Fruit fly (Drosophila melanogaster) whole organism, embryonic: Measurements from ENCODE around the gene CG31431.
A peak's percentile ranks its signal among the peaks of the same experiment; 100 is the strongest.

ENCODE experiments used
- Ada2b ChIP-seq: fragments of 200-800 bp; sonication (Bioruptor generic); IDR thresholded peaks from 2 replicates; pipeline ENCODE4 v1.3.6; 2022; ENCODE audit warnings: missing biosample characterization, missing genetic modification characterization
- CG10654 ChIP-seq: fragments of 200-800 bp; sonication (Bioruptor generic); optimal IDR thresholded peaks from 2 replicates; lab custom pipeline; 2016; ENCODE audit warnings: missing biosample characterization, missing genetic modification characterization
- CG11504 ChIP-seq: fragments of 200-800 bp; sonication (Bioruptor generic); optimal IDR thresholded peaks from 3 replicates; lab custom pipeline; 2019; ENCODE audit warnings: missing biosample characterization, mild to moderate bottlenecking, missing genetic modification characterization, moderate library complexity
- CG13894 ChIP-seq: fragments of 200-800 bp; sonication (Bioruptor generic); optimal IDR thresholded peaks from 3 replicates; lab custom pipeline; 2018; ENCODE audit warnings: missing biosample characterization, mild to moderate bottlenecking, missing genetic modification characterization, moderate library complexity
- CG14441 ChIP-seq: fragments of 200-800 bp; sonication (Bioruptor generic); IDR thresholded peaks from 2 replicates; pipeline ENCODE4 v1.3.6; 2022; ENCODE audit warnings: missing biosample characterization, missing genetic modification characterization
- CG17361 ChIP-seq: fragments of 200-800 bp; sonication (Bioruptor generic); IDR thresholded peaks from 3 replicates; pipeline ENCODE4 v1.3.6; 2022; ENCODE audit warnings: missing biosample characterization, missing genetic modification characterization
- CG17385 ChIP-seq: fragments of 200-800 bp; sonication (Bioruptor generic); optimal IDR thresholded peaks from 3 replicates; lab custom pipeline; 2018; ENCODE audit warnings: missing biosample characterization, mild to moderate bottlenecking, missing genetic modification characterization
- CG17568 ChIP-seq: fragments of 200-800 bp; sonication (Bioruptor generic); optimal IDR thresholded peaks from 2 replicates; lab custom pipeline; 2018; ENCODE audit warnings: missing biosample characterization, mild to moderate bottlenecking, missing genetic modification characterization, moderate library complexity
- CG18011 ChIP-seq: fragments of 200-800 bp; sonication (Bioruptor generic); optimal IDR thresholded peaks from 2 replicates; lab custom pipeline; 2017; ENCODE audit warnings: missing biosample characterization, missing genetic modification characterization, mild to moderate bottlenecking, moderate library complexity, missing genotype
- CG31441 ChIP-seq: fragments of 200-800 bp; sonication (Bioruptor generic); IDR thresholded peaks from 2 replicates; pipeline ENCODE4 v1.3.6; 2022; ENCODE audit warnings: missing biosample characterization, missing genetic modification characterization
- CG34422 ChIP-seq: fragments of 200-800 bp; sonication (Bioruptor generic); IDR thresholded peaks from 3 replicates; pipeline ENCODE4 v1.3.6; 2022; ENCODE audit warnings: missing biosample characterization, missing genetic modification characterization
- CG6765 ChIP-seq: fragments of 200-800 bp; sonication (Bioruptor generic); optimal IDR thresholded peaks from 3 replicates; lab custom pipeline; 2017; ENCODE audit warnings: missing biosample characterization, mild to moderate bottlenecking, missing genetic modification characterization
- CG8281 ChIP-seq: fragments of 200-800 bp; sonication (Bioruptor generic); optimal IDR thresholded peaks from 2 replicates; lab custom pipeline; 2018; ENCODE audit warnings: missing biosample characterization, mild to moderate bottlenecking, missing genetic modification characterization, moderate library complexity
- CoRest ChIP-seq: fragments of 200-800 bp; sonication (Bioruptor generic); optimal IDR thresholded peaks from 3 replicates; lab custom pipeline; 2018; ENCODE audit warnings: missing biosample characterization, mild to moderate bottlenecking, missing genetic modification characterization, moderate library complexity
- D ChIP-seq, 2 experiments: fragments of 200-800 bp in 1 of 2; fragments of >200 bp in 1 of 2; sonication (Bioruptor generic) in 1 of 2; optimal IDR thresholded peaks; 2 replicates in 1 of 2; 3 replicates in 1 of 2; lab custom pipeline; 2017; ENCODE audit warnings: mild to moderate bottlenecking in 1 of 2, missing biosample characterization in 1 of 2, missing genetic modification characterization in 1 of 2, missing genetic modification reagents in 1 of 2
- Dip2 ChIP-seq: fragments of 200-800 bp; sonication (Bioruptor generic); IDR thresholded peaks from 2 replicates; pipeline ENCODE4 v1.3.6; 2022; ENCODE audit warnings: missing biosample characterization, missing genetic modification characterization
- ERR ChIP-seq: fragments of 200-800 bp; sonication (Bioruptor generic); optimal IDR thresholded peaks from 2 replicates; lab custom pipeline; 2016; ENCODE audit warnings: missing biosample characterization, missing genetic modification characterization
- Eip74EF ChIP-seq, 2 experiments: fragments of 200-800 bp in 1 of 2; fragments of >200 bp in 1 of 2; sonication (Bioruptor generic) in 1 of 2; optimal IDR thresholded peaks; 2 replicates each; lab custom pipeline; 2017 to 2019; ENCODE audit warnings: missing biosample characterization in 2 of 2, missing genetic modification characterization in 2 of 2, mild to moderate bottlenecking in 1 of 2, moderate library complexity in 1 of 2
- H2.0 ChIP-seq: fragments of 200-800 bp; sonication (Bioruptor generic); IDR thresholded peaks from 2 replicates; pipeline ENCODE4 v1.3.6; 2022; ENCODE audit warnings: missing biosample characterization, missing genetic modification characterization
- HHEX ChIP-seq: fragments of 200-800 bp; sonication (Bioruptor generic); optimal IDR thresholded peaks from 3 replicates; lab custom pipeline; 2017; ENCODE audit warnings: missing biosample characterization, mild to moderate bottlenecking, missing genetic modification characterization, missing genetic modification reagents
- Hand ChIP-seq: fragments of 200-800 bp; sonication (Bioruptor generic); optimal IDR thresholded peaks from 2 replicates; lab custom pipeline; 2017; ENCODE audit warnings: mild to moderate bottlenecking, missing biosample characterization, missing genetic modification reagents, missing genetic modification characterization
- HmgD ChIP-seq: fragments of 200-800 bp; sonication (Bioruptor generic); optimal IDR thresholded peaks from 3 replicates; lab custom pipeline; 2016; ENCODE audit warnings: missing biosample characterization, missing genetic modification characterization
- Hr51 ChIP-seq, 2 experiments: fragments of 200-800 bp; sonication (Bioruptor generic); optimal IDR thresholded peaks; 2 replicates in 1 of 2; 3 replicates in 1 of 2; lab custom pipeline; 2016 to 2018; ENCODE audit warnings: missing biosample characterization in 2 of 2, missing genetic modification characterization in 2 of 2, mild to moderate bottlenecking in 1 of 2, moderate library complexity in 1 of 2
- Med ChIP-seq: fragments of 200-800 bp; sonication (Bioruptor generic); peaks from one replicate; lab custom pipeline; 2016; ENCODE audit warnings: missing biosample characterization, missing genetic modification characterization, mild to moderate bottlenecking, inconsistent platforms, moderate library complexity
- Neu2 ChIP-seq: fragments of 200-800 bp; sonication (Bioruptor generic); optimal IDR thresholded peaks from 3 replicates; lab custom pipeline; 2016; ENCODE audit warnings: missing biosample characterization, missing genetic modification characterization, borderline replicate concordance
- Pdp1 ChIP-seq, 2 experiments: fragments of 200-800 bp; sonication (Bioruptor generic); optimal IDR thresholded peaks; 3 replicates each; lab custom pipeline; 2016; ENCODE audit warnings: missing biosample characterization in 2 of 2, missing genetic modification characterization in 2 of 2, mild to moderate bottlenecking in 1 of 2, moderate library complexity in 1 of 2
- Vsx1 ChIP-seq: fragments of 200-800 bp; sonication (Bioruptor generic); optimal IDR thresholded peaks from 2 replicates; lab custom pipeline; 2017; ENCODE audit warnings: missing biosample characterization, mild to moderate bottlenecking, missing genetic modification characterization, missing genetic modification reagents
- bigmax ChIP-seq: fragments of 200-800 bp; sonication (Bioruptor generic); optimal IDR thresholded peaks from 2 replicates; lab custom pipeline; 2018; ENCODE audit warnings: missing biosample characterization, mild to moderate bottlenecking, missing genetic modification characterization
- bsh ChIP-seq, 2 experiments: fragments of 200-800 bp; sonication (Bioruptor generic); optimal IDR thresholded peaks; 2 replicates each; lab custom pipeline; 2017 to 2018; ENCODE audit warnings: mild to moderate bottlenecking in 2 of 2, missing biosample characterization in 2 of 2, missing genetic modification characterization in 2 of 2, moderate library complexity in 1 of 2
- btn ChIP-seq: fragments of 200-800 bp; sonication (Bioruptor generic); optimal IDR thresholded peaks from 2 replicates; lab custom pipeline; 2016; ENCODE audit warnings: missing biosample characterization, missing genetic modification characterization
- cas ChIP-seq: fragments of 200-800 bp; sonication (Bioruptor generic); IDR thresholded peaks from 2 replicates; pipeline ENCODE4 v1.3.6; 2022; ENCODE audit warnings: missing biosample characterization, missing genetic modification characterization
- fd102C ChIP-seq: fragments of 200-800 bp; sonication (Bioruptor generic); optimal IDR thresholded peaks from 2 replicates; lab custom pipeline; 2018; ENCODE audit warnings: missing biosample characterization, mild to moderate bottlenecking, missing genetic modification characterization, moderate library complexity
- gsb ChIP-seq: fragments of 200-800 bp; sonication (Bioruptor generic); IDR thresholded peaks from 2 replicates; pipeline ENCODE4 v1.3.6; 2022; ENCODE audit warnings: missing biosample characterization, missing genetic modification characterization
- hb ChIP-seq: fragments of 200-800 bp; sonication (Bioruptor generic); IDR thresholded peaks from 3 replicates; pipeline ENCODE4 v1.3.6; 2022; ENCODE audit warnings: missing biosample characterization, missing genetic modification characterization; ENCODE audit not compliant: partially characterized antibody
- hkb ChIP-seq, 2 experiments: fragments of 200-800 bp in 1 of 2; fragments of >200 bp in 1 of 2; sonication (Bioruptor generic) in 1 of 2; IDR thresholded peaks in 1 of 2; optimal IDR thresholded peaks in 1 of 2; 2 replicates each; pipeline versions ENCODE4 v1.3.6 to Lab custom; 2017 to 2022; ENCODE audit warnings: missing biosample characterization in 1 of 2, missing genetic modification characterization in 1 of 2
- jing ChIP-seq: fragments of 200-800 bp; sonication (Bioruptor generic); optimal IDR thresholded peaks from 2 replicates; lab custom pipeline; 2018; ENCODE audit warnings: missing biosample characterization, mild to moderate bottlenecking, missing genetic modification characterization
- kah ChIP-seq: fragments of 200-800 bp; sonication (Bioruptor generic); optimal IDR thresholded peaks from 2 replicates; lab custom pipeline; 2018; ENCODE audit warnings: missing biosample characterization, mild to moderate bottlenecking, missing genetic modification characterization
- lola ChIP-seq, 3 experiments: fragments of >200 bp in 2 of 3; fragments of 200-800 bp in 1 of 3; sonication (Bioruptor generic) in 1 of 3; optimal IDR thresholded peaks; 2 replicates each; lab custom pipeline; 2017 to 2019; ENCODE audit warnings: missing biosample characterization in 3 of 3, missing genetic modification characterization in 3 of 3, mild to moderate bottlenecking in 1 of 3, moderate library complexity in 1 of 3
- mirr ChIP-seq: fragments of 200-800 bp; sonication (Bioruptor generic); optimal IDR thresholded peaks from 3 replicates; lab custom pipeline; 2018; ENCODE audit warnings: missing biosample characterization, mild to moderate bottlenecking, missing genetic modification characterization
- nau ChIP-seq: fragments of 200-800 bp; sonication (Bioruptor generic); optimal IDR thresholded peaks from 3 replicates; lab custom pipeline; 2017; ENCODE audit warnings: missing biosample characterization, mild to moderate bottlenecking, missing genetic modification characterization, missing genetic modification reagents
- nerfin-2 ChIP-seq: fragments of 200-800 bp; sonication (Bioruptor generic); IDR thresholded peaks from 2 replicates; pipeline ENCODE4 v1.3.6; 2022; ENCODE audit warnings: missing biosample characterization, missing genetic modification characterization; ENCODE audit not compliant: partially characterized antibody
- org-1 ChIP-seq: fragments of 200-800 bp; sonication (Bioruptor generic); optimal IDR thresholded peaks from 2 replicates; lab custom pipeline; 2017; ENCODE audit warnings: missing biosample characterization, missing genetic modification characterization
- p53 ChIP-seq: fragments of 200-800 bp; sonication (Bioruptor generic); optimal IDR thresholded peaks from 2 replicates; lab custom pipeline; 2016; ENCODE audit warnings: missing biosample characterization, missing genetic modification characterization
- rib ChIP-seq: fragments of 200-800 bp; sonication (Bioruptor generic); IDR thresholded peaks from 2 replicates; pipeline ENCODE4 v1.3.6; 2022; ENCODE audit warnings: missing biosample characterization, missing genetic modification characterization
- slou ChIP-seq: fragments of 200-800 bp; sonication (Bioruptor generic); optimal IDR thresholded peaks from 3 replicates; lab custom pipeline; 2016; ENCODE audit warnings: missing biosample characterization, missing genetic modification characterization
- sr ChIP-seq: fragments of 200-800 bp; sonication (Bioruptor generic); IDR thresholded peaks from 3 replicates; pipeline ENCODE4 v1.3.6; 2022; ENCODE audit warnings: missing biosample characterization, missing genetic modification characterization
- trh ChIP-seq: fragments of 200-800 bp; sonication (Bioruptor generic); optimal IDR thresholded peaks from 2 replicates; lab custom pipeline; 2016; ENCODE audit warnings: missing biosample characterization, missing genetic modification characterization
- tx ChIP-seq: fragments of 200-800 bp; sonication (Bioruptor generic); optimal IDR thresholded peaks from 2 replicates; lab custom pipeline; 2016; ENCODE audit warnings: missing biosample characterization, missing genetic modification characterization

CG31431 gene

dm6 chr3R:21838505-21838956 is 31.9 kb upstream of the CG31431 start (continued):
- no peak for TF ChIP-seq D (optimal IDR thresholded peaks at IDR 0.05; lab: Kevin White, UChicago)
- no peak for TF ChIP-seq D (GFP tag; optimal IDR thresholded peaks at IDR 0.05; lab: Kevin White, UChicago)
- TF ChIP-seq Hr51 (GFP tag; optimal IDR thresholded peaks at IDR 0.05; lab: Kevin White, UChicago): peak in 1 of 2 experiments; percentile 64
- peak; percentile 56; the same call in 1 of the 2 replicates for TF ChIP-seq CG31441 (GFP tag; lab: Robert Waterston, UW)
- no peak for TF ChIP-seq CG6765 (GFP tag; lab: Kevin White, UChicago)
- TF ChIP-seq HHEX (GFP tag; lab: Kevin White, UChicago): no peak
- peak; percentile 10 for TF ChIP-seq Med (GFP tag; lab: Kevin White, UChicago)
- TF ChIP-seq ERR (GFP tag; lab: Kevin White, UChicago): no peak
- no peak for TF ChIP-seq CG10654 (GFP tag; lab: Kevin White, UChicago)
- TF ChIP-seq btn (GFP tag; lab: Kevin White, UChicago): no peak
- no peak; the same call in 1 of the 2 replicates for TF ChIP-seq Ada2b
- no peak for TF ChIP-seq CG17568 (GFP tag; lab: Kevin White, UChicago)
- TF ChIP-seq CG13894 (tag; lab: Kevin White, UChicago): no peak
- no peak for TF ChIP-seq trh
- TF ChIP-seq sr (GFP tag; lab: Robert Waterston, UW): no peak
- no peak for TF ChIP-seq CG34422 (GFP tag; lab: Robert Waterston, UW)
- peak; percentile 73 for TF ChIP-seq CG17361 (GFP tag; lab: Robert Waterston, UW)
- TF ChIP-seq Dip2 (GFP tag; lab: Robert Waterston, UW): no peak
- no peak for TF ChIP-seq fd102C (GFP tag; lab: Kevin White, UChicago)
- TF ChIP-seq p53 (GFP tag; lab: Kevin White, UChicago): no peak
- TF ChIP-seq CoRest (tag; lab: Kevin White, UChicago): peak; percentile 58
- peak; percentile 3 for TF ChIP-seq CG17385 (GFP tag; lab: Kevin White, UChicago)
- no peak for TF ChIP-seq mirr (GFP tag; lab: Kevin White, UChicago)
- TF ChIP-seq bigmax (GFP tag; lab: Kevin White, UChicago): no peak
- peak; percentile 13 for TF ChIP-seq nau
- no peak for TF ChIP-seq CG18011
- TF ChIP-seq org-1 (GFP tag; lab: Kevin White, UChicago): peak; percentile 60
- no peak for TF ChIP-seq hkb (optimal IDR thresholded peaks at IDR 0.05; lab: Kevin White, UChicago)
- peak; percentile 42; the same call in 1 of the 2 replicates for TF ChIP-seq hkb (GFP tag; IDR thresholded peaks at IDR 0.05; lab: Robert Waterston, UW)
- no peak for TF ChIP-seq rib
- TF ChIP-seq jing (GFP tag; lab: Kevin White, UChicago): peak; percentile 16
- TF ChIP-seq nerfin-2: no peak
- TF ChIP-seq kah: no peak
- no peak for TF ChIP-seq CG8281 (tag; lab: Kevin White, UChicago)
- TF ChIP-seq Eip74EF (GFP tag; optimal IDR thresholded peaks at IDR 0.05; lab: Kevin White, UChicago): peak in 1 of 2 experiments; percentile 63
- no peak for TF ChIP-seq Vsx1 (GFP tag; lab: Kevin White, UChicago)
- TF ChIP-seq gsb (GFP tag; lab: Robert Waterston, UW): no peak
- TF ChIP-seq slou: no peak
- TF ChIP-seq Pdp1 (GFP tag; optimal IDR thresholded peaks at IDR 0.05; lab: Kevin White, UChicago): peak; percentile 14 to 18
- peak; percentile 59 for TF ChIP-seq CG11504 (tag; lab: Kevin White, UChicago)
- no peak for TF ChIP-seq tx (GFP tag; lab: Kevin White, UChicago)
- TF ChIP-seq lola (GFP tag; optimal IDR thresholded peaks at IDR 0.05; lab: Kevin White, UChicago): peak in 1 of 3 experiments; percentile 28
- TF ChIP-seq H2.0 (GFP tag; lab: Robert Waterston, UW): no peak
- no peak for TF ChIP-seq Neu2 (GFP tag; lab: Kevin White, UChicago)
- no peak for TF ChIP-seq cas (GFP tag; lab: Robert Waterston, UW)
- peak; percentile 13 to 88 for TF ChIP-seq bsh (GFP tag; optimal IDR thresholded peaks at IDR 0.05; lab: Kevin White, UChicago)
- TF ChIP-seq HmgD (GFP tag; lab: Kevin White, UChicago): no peak
- TF ChIP-seq hb (GFP tag; lab: Robert Waterston, UW): no peak
- TF ChIP-seq Hand (GFP tag; lab: Kevin White, UChicago): no peak
- TF ChIP-seq CG14441 (GFP tag; lab: Robert Waterston, UW): no peak
